Worm (Caenorhabditis elegans) whole organism, early embryonic: ENCODE data around the gene Y57G11C.41.

Source experiments
- B0310.2 ChIP-seq: sonication (generic microtip); optimal IDR thresholded peaks from 2 replicates; lab custom pipeline; 2016; ENCODE audit warnings: mild to moderate bottlenecking, missing genetic modification characterization, missing compliant biosample characterization
- F13C5.2 ChIP-seq: sonication (generic microtip); optimal IDR thresholded peaks from 2 replicates; lab custom pipeline; 2017; ENCODE audit warnings: mild to moderate bottlenecking, missing genetic modification characterization, inconsistent platforms, missing compliant biosample characterization
- ama-1 ChIP-seq: fragments of 150-350 bp; optimal IDR thresholded peaks from 2 replicates; lab custom pipeline; 2014
- ceh-36 ChIP-seq: sonication (generic microtip); optimal IDR thresholded peaks from 2 replicates; lab custom pipeline; 2016; ENCODE audit warnings: missing genetic modification characterization, inconsistent platforms, missing compliant biosample characterization
- hmbx-1 ChIP-seq: sonication (generic microtip); optimal IDR thresholded peaks from 2 replicates; lab custom pipeline; 2016; ENCODE audit warnings: mild to moderate bottlenecking, missing genetic modification characterization, missing compliant biosample characterization
- hmg-4 ChIP-seq: fragments of 200-800 bp; sonication (Bioruptor generic); optimal IDR thresholded peaks from 2 replicates; lab custom pipeline; 2018; ENCODE audit warnings: mild to moderate bottlenecking, missing genetic modification characterization, missing compliant biosample characterization
- pes-1 ChIP-seq: fragments of 200-800 bp; sonication (Bioruptor generic); IDR thresholded peaks from 2 replicates; pipeline ENCODE4 v1.3.6; 2022; ENCODE audit warnings: missing genetic modification reagents, missing genetic modification characterization, missing compliant biosample characterization
- sea-1 ChIP-seq: fragments of 200-800 bp; sonication (Bioruptor generic); conservative IDR thresholded peaks from 2 replicates; pipeline ENCODE4 v1.3.6; 2022; ENCODE audit warnings: missing genetic modification characterization, missing compliant biosample characterization
- tra-4 ChIP-seq: sonication (generic microtip); optimal IDR thresholded peaks from 2 replicates; lab custom pipeline; 2017; ENCODE audit warnings: missing genetic modification characterization, missing compliant biosample characterization

ce11 chrIV:14679060-14679459 lies 27.1 kb downstream of the Y57G11C.41 start:
- TF ChIP-seq B0310.2 (tag; lab: Kevin White, UChicago) = no peak
- TF ChIP-seq pes-1 (GFP tag; lab: Robert Waterston, UW) = no peak
- no peak for TF ChIP-seq ama-1 (lab: Kevin White, UChicago)
- no peak for TF ChIP-seq F13C5.2
- no peak for TF ChIP-seq ceh-36 (tag; lab: Kevin White, UChicago)
- TF ChIP-seq hmbx-1 (tag; lab: Kevin White, UChicago) = no peak
- TF ChIP-seq tra-4 = no peak
- no peak for TF ChIP-seq hmg-4 (GFP tag; lab: Kevin White, UChicago)
- TF ChIP-seq sea-1 (GFP tag; lab: Robert Waterston, UW) = no peak
